Fruit fly (Drosophila melanogaster): Measurements from ENCODE around the gene ttk.

DNA sequence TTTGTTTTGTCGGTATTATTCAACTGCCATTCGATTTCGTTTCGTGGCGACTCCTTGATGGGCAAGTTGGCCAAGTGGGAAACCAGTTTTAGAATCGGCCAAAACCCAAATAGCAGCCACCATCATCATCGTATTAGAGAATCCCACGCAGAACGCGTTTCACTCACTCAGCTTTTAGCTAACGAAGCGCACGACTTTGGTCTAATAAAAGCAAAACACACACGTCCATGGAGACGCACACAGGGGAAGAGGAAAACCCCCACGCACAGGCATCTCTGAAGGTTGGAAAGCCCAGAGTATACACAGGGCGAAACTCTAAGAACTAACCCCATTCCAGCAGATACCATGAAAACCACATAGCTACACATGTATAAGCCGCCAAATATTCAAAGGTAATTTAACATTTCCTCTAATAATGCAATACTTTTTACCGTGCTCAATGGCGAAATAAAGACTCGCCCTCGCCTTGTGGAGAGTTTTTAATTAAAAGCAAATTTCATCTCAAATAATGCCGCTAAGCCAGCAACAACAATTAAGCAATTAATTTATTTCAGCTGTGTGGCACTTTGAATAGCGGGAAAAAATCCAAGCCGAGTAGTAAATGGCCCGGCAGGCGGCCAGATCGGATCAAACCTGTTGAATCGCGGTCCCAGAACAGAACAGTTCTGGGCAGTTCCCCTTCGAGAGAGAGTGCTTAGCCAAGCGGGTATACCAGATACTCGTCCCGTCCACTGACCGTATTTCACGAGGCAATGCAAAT, 2.2 kb upstream of the ttk start:
- TF ChIP-seq Taf1 (GFP tag; IDR thresholded peaks at IDR 0.05) (no peak), CG2889 (GFP tag; IDR thresholded peaks at IDR 0.05) (no peak), CG2199 (GFP tag; IDR thresholded peaks at IDR 0.05) (0 out of 3 replicates have a peak, but pooled peaks have one; percentile 30), C15 (GFP tag; IDR thresholded peaks at IDR 0.05) (no peak), nom (GFP tag; optimal IDR thresholded peaks at IDR 0.05) (no peak), CG3407 (GFP tag; optimal IDR thresholded peaks at IDR 0.05) (no peak)

Data from whole organism, embryonic.